Worm (Caenorhabditis elegans) whole organism, L4/young adult: ENCODE results near the gene sea-2.

Experiments used
- dao-5 ChIP-seq: sonication (generic microtip); optimal IDR thresholded peaks from 2 replicates; lab custom pipeline; 2016; ENCODE audit warnings: missing genotype, missing genetic modification characterization, moderate library complexity, missing compliant biosample characterization
- him-1 ChIP-seq: sonication (generic microtip); optimal IDR thresholded peaks from 2 replicates; lab custom pipeline; 2016; ENCODE audit warnings: missing genotype, missing genetic modification reagents, missing genetic modification characterization, missing compliant biosample characterization

DNA sequence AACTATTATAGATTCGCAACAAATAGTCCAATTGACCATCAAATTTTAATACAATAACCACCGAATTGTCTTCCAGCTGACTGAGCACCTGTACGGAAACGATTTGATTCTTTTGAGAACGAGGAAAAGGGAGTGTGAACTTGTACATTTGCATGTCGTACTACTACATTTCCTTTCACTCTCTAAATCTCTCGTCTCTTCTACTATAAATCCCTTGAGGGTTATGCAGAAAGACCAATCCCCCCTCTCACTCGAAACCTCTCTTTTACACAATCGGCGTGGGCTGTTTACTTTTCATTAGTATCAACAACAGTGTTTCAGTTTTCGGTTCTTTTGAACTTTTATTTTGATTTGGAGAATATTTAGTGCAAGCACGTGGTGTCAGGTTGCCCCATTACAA lies 52.0 kb downstream of the sea-2 start:
- TF ChIP-seq him-1 (no peak), dao-5 (no peak)
